Worm (Caenorhabditis elegans) whole organism, L1 larva: ENCODE results near the gene nhr-59.

Experiments
- C34B4.2 ChIP-seq: sonication (generic microtip); optimal IDR thresholded peaks from 2 replicates; lab custom pipeline; 2017; ENCODE audit warnings: mild to moderate bottlenecking, missing genetic modification characterization, missing compliant biosample characterization
- F16B12.6 ChIP-seq: fragments of 150-350 bp; optimal IDR thresholded peaks from 2 replicates; lab custom pipeline; 2014; ENCODE audit warnings: missing biosample characterization, missing genetic modification characterization
- aha-1 ChIP-seq: fragments of 150-350 bp; optimal IDR thresholded peaks from 2 replicates; lab custom pipeline; 2014; ENCODE audit warnings: missing biosample characterization, missing genetic modification characterization
- blmp-1 ChIP-seq: fragments of 150-350 bp; optimal IDR thresholded peaks from 2 replicates; lab custom pipeline; 2014; ENCODE audit warnings: missing biosample characterization, missing genetic modification characterization
- ceh-82 ChIP-seq, 3 experiments: fragments of 150-350 bp in 1 of 3; sonication (generic microtip) in 2 of 3; optimal IDR thresholded peaks; 2 replicates each; lab custom pipeline; 2014 to 2017; ENCODE audit warnings: missing biosample characterization in 3 of 3, missing genetic modification characterization in 3 of 3
- dpl-1 ChIP-seq, 3 experiments: fragments of 150-350 bp in 2 of 3; sonication (generic microtip) in 1 of 3; optimal IDR thresholded peaks; 2 replicates each; lab custom pipeline; 2014 to 2017; ENCODE audit warnings: missing biosample characterization in 3 of 3, missing genetic modification characterization in 3 of 3, missing genetic modification reagents in 3 of 3
- dsc-1 ChIP-seq: sonication (generic microtip); optimal IDR thresholded peaks from 2 replicates; lab custom pipeline; 2016; ENCODE audit warnings: mild to moderate bottlenecking, missing genetic modification characterization, missing compliant biosample characterization
- efl-1 ChIP-seq, 4 experiments: fragments of 150-350 bp; optimal IDR thresholded peaks in 3 of 4; peaks in 1 of 4; 1 replicate in 1 of 4; 2 replicates in 3 of 4; lab custom pipeline; 2014; ENCODE audit warnings: missing biosample characterization in 2 of 4, missing genetic modification characterization in 2 of 4, missing genetic modification reagents in 2 of 4
- efl-3 ChIP-seq: fragments of 200-800 bp; sonication (Bioruptor generic); optimal IDR thresholded peaks from 2 replicates; lab custom pipeline; 2018; ENCODE audit warnings: mild to moderate bottlenecking, missing genetic modification characterization, missing compliant biosample characterization
- egl-13 ChIP-seq: sonication (generic microtip); optimal IDR thresholded peaks from 2 replicates; lab custom pipeline; 2016; ENCODE audit warnings: missing genotype, missing genetic modification reagents, missing genetic modification characterization, missing compliant biosample characterization
- elt-2 ChIP-seq: sonication (generic microtip); optimal IDR thresholded peaks from 2 replicates; lab custom pipeline; 2016; ENCODE audit warnings: missing genetic modification characterization, mild to moderate bottlenecking, inconsistent platforms, missing compliant biosample characterization, missing genetic modification reagents
- elt-3 ChIP-seq, 6 experiments: fragments of 150-350 bp in 1 of 6; sonication (generic microtip); optimal IDR thresholded peaks; 2 replicates each; lab custom pipeline; 2017 to 2018; ENCODE audit warnings: missing biosample characterization in 6 of 6, missing genetic modification characterization in 6 of 6, inconsistent platforms in 1 of 6
- fkh-10 ChIP-seq: sonication (generic microtip); optimal IDR thresholded peaks from 2 replicates; lab custom pipeline; 2017; ENCODE audit warnings: missing biosample characterization, missing genetic modification reagents, missing genetic modification characterization
- fkh-8 ChIP-seq: sonication (generic microtip); optimal IDR thresholded peaks from 2 replicates; lab custom pipeline; 2016; ENCODE audit warnings: mild to moderate bottlenecking, missing genetic modification characterization, missing compliant biosample characterization
- grh-1 ChIP-seq: fragments of 200-800 bp; sonication (Bioruptor generic); IDR thresholded peaks from 2 replicates; pipeline ENCODE4 v1.3.6; 2022; ENCODE audit warnings: missing genetic modification reagents, missing genetic modification characterization, missing compliant biosample characterization
- isw-1 ChIP-seq: fragments of 200-800 bp; sonication (Bioruptor generic); IDR thresholded peaks from 2 replicates; pipeline ENCODE4 v1.3.6; 2022; ENCODE audit warnings: missing genetic modification characterization, missing compliant biosample characterization
- lin-13 ChIP-seq: fragments of 150-350 bp; optimal IDR thresholded peaks from 2 replicates; lab custom pipeline; 2014; ENCODE audit warnings: missing biosample characterization, missing genetic modification reagents, missing genetic modification characterization
- lin-35 ChIP-seq, 2 experiments: fragments of 150-350 bp; optimal IDR thresholded peaks; 2 replicates each; lab custom pipeline; 2014; ENCODE audit warnings: missing biosample characterization in 2 of 2, missing genetic modification characterization in 2 of 2, missing genetic modification reagents in 2 of 2
- lsy-2 ChIP-seq, 2 experiments: fragments of 150-350 bp; optimal IDR thresholded peaks; 2 replicates each; lab custom pipeline; 2014; ENCODE audit warnings: missing biosample characterization in 2 of 2, missing genetic modification characterization in 2 of 2
- mab-9 ChIP-seq: fragments of 200-800 bp; sonication (Bioruptor generic); IDR thresholded peaks from 2 replicates; pipeline ENCODE4 v1.3.6; 2022; ENCODE audit warnings: missing genetic modification reagents, missing genetic modification characterization, missing compliant biosample characterization
- mef-2 ChIP-seq: fragments of 150-350 bp; optimal IDR thresholded peaks from 2 replicates; lab custom pipeline; 2014; ENCODE audit warnings: missing biosample characterization, missing genetic modification characterization
- mep-1 ChIP-seq: fragments of 150-350 bp; optimal IDR thresholded peaks from 2 replicates; lab custom pipeline; 2014; ENCODE audit warnings: missing biosample characterization, missing genetic modification characterization
- nhr-12 ChIP-seq: sonication (generic microtip); optimal IDR thresholded peaks from 2 replicates; lab custom pipeline; 2017; ENCODE audit warnings: missing biosample characterization, missing genetic modification characterization
- nhr-20 ChIP-seq: sonication (generic microtip); optimal IDR thresholded peaks from 2 replicates; lab custom pipeline; 2016; ENCODE audit warnings: mild to moderate bottlenecking, missing genetic modification characterization, missing compliant biosample characterization
- nhr-28 ChIP-seq: fragments of 150-350 bp; optimal IDR thresholded peaks from 2 replicates; lab custom pipeline; 2014; ENCODE audit warnings: missing biosample characterization, missing genetic modification characterization
- nhr-47 ChIP-seq: sonication (generic microtip); optimal IDR thresholded peaks from 2 replicates; lab custom pipeline; 2016; ENCODE audit warnings: mild to moderate bottlenecking, missing genetic modification characterization, moderate library complexity, missing compliant biosample characterization
- nhr-71 ChIP-seq: sonication (generic microtip); optimal IDR thresholded peaks from 2 replicates; lab custom pipeline; 2016; ENCODE audit warnings: mild to moderate bottlenecking, missing genetic modification characterization, moderate library complexity, missing compliant biosample characterization
- nhr-77 ChIP-seq: fragments of 150-350 bp; optimal IDR thresholded peaks from 2 replicates; lab custom pipeline; 2014; ENCODE audit warnings: missing biosample characterization, missing genetic modification characterization
- nhr-85 ChIP-seq: sonication (generic microtip); peaks from one replicate; lab custom pipeline; 2016; ENCODE audit warnings: missing genetic modification characterization, inconsistent platforms, missing compliant biosample characterization
- nhr-90 ChIP-seq: sonication (generic microtip); optimal IDR thresholded peaks from 2 replicates; lab custom pipeline; 2016; ENCODE audit warnings: mild to moderate bottlenecking, missing genetic modification characterization, missing compliant biosample characterization; ENCODE audit not compliant: poor library complexity
- pag-3 ChIP-seq: sonication (generic microtip); optimal IDR thresholded peaks from 2 replicates; lab custom pipeline; 2017; ENCODE audit warnings: missing genetic modification characterization, mild to moderate bottlenecking, missing compliant biosample characterization, antibody characterized with exemption, borderline replicate concordance; ENCODE audit not compliant: insufficient read depth
- snu-23 ChIP-seq: sonication (generic microtip); optimal IDR thresholded peaks from 2 replicates; lab custom pipeline; 2016; ENCODE audit warnings: missing genetic modification characterization, missing compliant biosample characterization
- sox-4 ChIP-seq: sonication (generic microtip); optimal IDR thresholded peaks from 2 replicates; lab custom pipeline; 2016; ENCODE audit warnings: missing genetic modification characterization, missing compliant biosample characterization
- swsn-7 ChIP-seq: sonication (generic microtip); optimal IDR thresholded peaks from 2 replicates; lab custom pipeline; 2016; ENCODE audit warnings: missing genetic modification characterization, missing compliant biosample characterization
- unc-130 ChIP-seq: fragments of 150-350 bp; optimal IDR thresholded peaks from 2 replicates; lab custom pipeline; 2017; ENCODE audit warnings: missing biosample characterization, missing genetic modification characterization, inconsistent platforms

Gene nhr-59

ce11 chrV:2238012-2238411 lies 40.1 kb downstream of the nhr-59 start:
- TF ChIP-seq elt-3 (tag; optimal IDR thresholded peaks at IDR 0.05; lab: Kevin White, UChicago): peak in 2 of 6 experiments; percentile 5 to 74
- TF ChIP-seq fkh-10: no peak
- no peak for TF ChIP-seq C34B4.2 (tag; lab: Kevin White, UChicago)
- TF ChIP-seq nhr-20 (tag; lab: Kevin White, UChicago): peak; percentile 71
- TF ChIP-seq lin-13 (GFP tag; lab: Kevin White, UChicago): no peak
- no peak for TF ChIP-seq F16B12.6 (tag; lab: Kevin White, UChicago)
- no peak for TF ChIP-seq aha-1
- peak in 1 of 2 experiments; percentile 23 for TF ChIP-seq lin-35 (GFP tag; optimal IDR thresholded peaks at IDR 0.05; lab: Kevin White, UChicago)
- no peak for TF ChIP-seq nhr-90 (tag; lab: Kevin White, UChicago)
- no peak for TF ChIP-seq nhr-12 (tag; lab: Kevin White, UChicago)
- TF ChIP-seq nhr-77 (tag; lab: Kevin White, UChicago): no peak

ce11 chrV:2235848-2236247 lies 42.2 kb downstream of the nhr-59 start, which contains the start of gene cyp-33C4:
Gene cyp-33C4 (plus strand): TSS chrV:2236140.
- TF ChIP-seq nhr-47 (tag; lab: Kevin White, UChicago) (peak; percentile 33), nhr-20 (tag; lab: Kevin White, UChicago) (peak; percentile 86), lsy-2 (tag; optimal IDR thresholded peaks at IDR 0.05; lab: Kevin White, UChicago) (peak in 1 of 2 experiments; percentile 42), elt-2 (peak; percentile 18), nhr-71 (tag; lab: Kevin White, UChicago) (peak; percentile 58), sox-4 (tag; lab: Kevin White, UChicago) (no peak), mep-1 (tag; lab: Kevin White, UChicago) (peak; percentile 13), blmp-1 (peak; percentile 80), efl-3 (GFP tag; lab: Kevin White, UChicago) (no peak), lin-35 (GFP tag; optimal IDR thresholded peaks at IDR 0.05; lab: Kevin White, UChicago) (peak in 1 of 2 experiments; percentile 35), efl-1 (optimal IDR thresholded peaks at IDR 0.05; lab: Kevin White, UChicago) (peak; percentile 26 to 48), efl-1 (GFP tag; optimal IDR thresholded peaks at IDR 0.05 in 1 of 2; lab: Kevin White, UChicago) (peak; percentile 13 to 82), ceh-82 (tag; optimal IDR thresholded peaks at IDR 0.05; lab: Kevin White, UChicago) (peak in 1 of 3 experiments; percentile 20), dsc-1 (tag; lab: Kevin White, UChicago) (no peak), snu-23 (GFP tag; lab: Kevin White, UChicago) (peak; percentile 60), pag-3 (no peak), fkh-8 (tag; lab: Kevin White, UChicago) (peak; percentile 55), elt-3 (tag; optimal IDR thresholded peaks at IDR 0.05; lab: Kevin White, UChicago) (no peak), nhr-77 (tag; lab: Kevin White, UChicago) (no peak), swsn-7 (tag; lab: Kevin White, UChicago) (peak; percentile 34), dpl-1 (GFP tag; optimal IDR thresholded peaks at IDR 0.05; lab: Kevin White, UChicago) (peak in 1 of 3 experiments; percentile 26)

- no peak for TF ChIP-seq lin-35 (GFP tag; optimal IDR thresholded peaks at IDR 0.05; lab: Kevin White, UChicago)
- TF ChIP-seq efl-1 (optimal IDR thresholded peaks at IDR 0.05; lab: Kevin White, UChicago): no peak
- peak in 1 of 2 experiments; percentile 70 for TF ChIP-seq efl-1 (GFP tag; optimal IDR thresholded peaks at IDR 0.05 in 1 of 2; lab: Kevin White, UChicago)
Observed at ce11 chrV:2233177-2233576, 44.9 kb downstream of the nhr-59 start, which contains the start of gene nhr-96. Gene nhr-96 (plus strand): TSS chrV:2233477.

ce11 chrV:2230912-2231311 lies 47.2 kb downstream of the nhr-59 start, which contains the start of gene nhr-134:
Gene nhr-134 (plus strand): TSS chrV:2231223.
- TF ChIP-seq efl-1 (optimal IDR thresholded peaks at IDR 0.05; lab: Kevin White, UChicago) (peak in 1 of 2 experiments; percentile 2), efl-1 (GFP tag; optimal IDR thresholded peaks at IDR 0.05 in 1 of 2; lab: Kevin White, UChicago) (peak in 1 of 2 experiments; percentile 12), mab-9 (GFP tag; lab: Robert Waterston, UW) (no peak), nhr-20 (tag; lab: Kevin White, UChicago) (peak; percentile 26), grh-1 (GFP tag; lab: Robert Waterston, UW) (no peak), mep-1 (tag; lab: Kevin White, UChicago) (no peak), elt-2 (peak; percentile 54), pag-3 (no peak), lin-35 (GFP tag; optimal IDR thresholded peaks at IDR 0.05; lab: Kevin White, UChicago) (peak in 1 of 2 experiments; percentile 10)
- TF ChIP-seq, all 84 proteins: peak for 4

ce11 chrV:2228781-2229180 lies 49.3 kb downstream of the nhr-59 start, which contains the start of gene nhr-126:
Gene nhr-126 (plus strand): TSS chrV:2229081.
- TF ChIP-seq egl-13 (tag; lab: Kevin White, UChicago): no peak
- TF ChIP-seq nhr-85 (tag; lab: Kevin White, UChicago): no peak
- no peak for TF ChIP-seq nhr-90 (tag; lab: Kevin White, UChicago)
- no peak for TF ChIP-seq nhr-28
- no peak for TF ChIP-seq isw-1 (GFP tag; lab: Robert Waterston, UW)
- TF ChIP-seq mef-2: no peak
- no peak for TF ChIP-seq unc-130 (tag; lab: Kevin White, UChicago)
